Fruit fly (Drosophila melanogaster) whole organism, embryonic: ENCODE measurements around the gene Vdup1.

Experiments
- B-H2 ChIP-seq: fragments of 200-800 bp; sonication (Bioruptor generic); optimal IDR thresholded peaks from 2 replicates; lab custom pipeline; 2018; ENCODE audit warnings: missing biosample characterization, mild to moderate bottlenecking, missing genetic modification characterization
- Blimp-1 ChIP-seq: fragments of 200-800 bp; sonication (Bioruptor generic); optimal IDR thresholded peaks from 3 replicates; lab custom pipeline; 2018; ENCODE audit warnings: missing biosample characterization, missing genetic modification characterization, mild to moderate bottlenecking, moderate library complexity, missing genetic modification reagents
- CG10321 ChIP-seq: fragments of 200-800 bp; sonication (Bioruptor generic); IDR thresholded peaks from 2 replicates; pipeline ENCODE4 v1.3.6; 2022; ENCODE audit warnings: missing biosample characterization, missing genetic modification characterization
- CG10366 ChIP-seq: fragments of 200-800 bp; sonication (Bioruptor generic); IDR thresholded peaks from 2 replicates; pipeline ENCODE4 v1.3.6; 2022; ENCODE audit warnings: missing biosample characterization, missing genetic modification characterization
- CG10462 ChIP-seq: fragments of 200-800 bp; sonication (Bioruptor generic); optimal IDR thresholded peaks from 2 replicates; lab custom pipeline; 2016; ENCODE audit warnings: missing biosample characterization, missing genetic modification characterization
- CG12104 ChIP-seq: fragments of 200-800 bp; sonication (Bioruptor generic); optimal IDR thresholded peaks from 3 replicates; lab custom pipeline; 2016; ENCODE audit warnings: missing biosample characterization, missing genetic modification characterization
- CG12219 ChIP-seq: fragments of 200-800 bp; sonication (Bioruptor generic); optimal IDR thresholded peaks from 3 replicates; lab custom pipeline; 2018; ENCODE audit warnings: missing biosample characterization, mild to moderate bottlenecking, missing genetic modification characterization
- CG1233 ChIP-seq: fragments of 200-800 bp; sonication (Bioruptor generic); optimal IDR thresholded peaks from 4 replicates; lab custom pipeline; 2018; ENCODE audit warnings: missing biosample characterization, mild to moderate bottlenecking, missing genetic modification characterization
- CG12942 ChIP-seq: fragments of 200-800 bp; sonication (Bioruptor generic); optimal IDR thresholded peaks from 3 replicates; lab custom pipeline; 2016; ENCODE audit warnings: missing biosample characterization, missing genetic modification characterization
- CG14710 ChIP-seq: fragments of 200-800 bp; sonication (Bioruptor generic); optimal IDR thresholded peaks from 3 replicates; lab custom pipeline; 2019; ENCODE audit warnings: missing biosample characterization, mild to moderate bottlenecking, missing genetic modification characterization, moderate library complexity
- CG16779 ChIP-seq: fragments of 200-800 bp; sonication (Bioruptor generic); IDR thresholded peaks from 2 replicates; pipeline ENCODE4 v1.3.6; 2022; ENCODE audit warnings: missing biosample characterization, missing genetic modification characterization
- CG17359 ChIP-seq: fragments of 200-800 bp; sonication (Bioruptor generic); optimal IDR thresholded peaks from 3 replicates; lab custom pipeline; 2018; ENCODE audit warnings: missing biosample characterization, mild to moderate bottlenecking, missing genetic modification characterization, moderate library complexity
- CG17385 ChIP-seq: fragments of 200-800 bp; sonication (Bioruptor generic); optimal IDR thresholded peaks from 3 replicates; lab custom pipeline; 2018; ENCODE audit warnings: missing biosample characterization, mild to moderate bottlenecking, missing genetic modification characterization
- CG17912 ChIP-seq: fragments of 200-800 bp; sonication (Bioruptor generic); optimal IDR thresholded peaks from 2 replicates; lab custom pipeline; 2018; ENCODE audit warnings: missing biosample characterization, mild to moderate bottlenecking, missing genetic modification characterization
- CG18764 ChIP-seq: fragments of 200-800 bp; sonication (Bioruptor generic); optimal IDR thresholded peaks from 3 replicates; lab custom pipeline; 2016; ENCODE audit warnings: missing biosample characterization, missing genetic modification characterization
- CG34224 ChIP-seq: fragments of 200-800 bp; sonication (Bioruptor generic); IDR thresholded peaks from 3 replicates; pipeline ENCODE4 v1.3.6; 2022; ENCODE audit warnings: missing biosample characterization, missing genetic modification characterization; ENCODE audit not compliant: partially characterized antibody
- CG4282 ChIP-seq: fragments of 200-800 bp; sonication (Bioruptor generic); optimal IDR thresholded peaks from 2 replicates; lab custom pipeline; 2016; ENCODE audit warnings: missing biosample characterization, missing genetic modification characterization
- CG4707 ChIP-seq: fragments of 200-800 bp; sonication (Bioruptor generic); optimal IDR thresholded peaks from 2 replicates; lab custom pipeline; 2018; ENCODE audit warnings: missing biosample characterization, mild to moderate bottlenecking, missing genetic modification characterization, moderate library complexity
- CG6272 ChIP-seq: fragments of 200-800 bp; sonication (Bioruptor generic); IDR thresholded peaks from 2 replicates; pipeline ENCODE4 v1.3.6; 2022; ENCODE audit warnings: missing biosample characterization, missing genetic modification characterization
- CG7745 ChIP-seq: fragments of 200-800 bp; sonication (Bioruptor generic); optimal IDR thresholded peaks from 2 replicates; lab custom pipeline; 2018; ENCODE audit warnings: missing biosample characterization, mild to moderate bottlenecking, missing genetic modification characterization, moderate library complexity
- CG8290 ChIP-seq, 3 experiments: fragments of 200-800 bp; sonication (Bioruptor generic); optimal IDR thresholded peaks; 2 replicates each; lab custom pipeline; 2016 to 2019; ENCODE audit warnings: missing biosample characterization in 3 of 3, missing genetic modification characterization in 3 of 3, mild to moderate bottlenecking in 2 of 3, moderate library complexity in 1 of 3
- CG8388 ChIP-seq: fragments of 200-800 bp; sonication (Bioruptor generic); optimal IDR thresholded peaks from 2 replicates; lab custom pipeline; 2019; ENCODE audit warnings: missing biosample characterization, mild to moderate bottlenecking, missing genetic modification characterization, moderate library complexity
- CG8924 ChIP-seq: fragments of 200-800 bp; optimal IDR thresholded peaks from 3 replicates; lab custom pipeline; 2019; ENCODE audit warnings: missing biosample characterization, mild to moderate bottlenecking, missing genetic modification characterization, moderate library complexity
- CTCF ChIP-seq: fragments of 200-800 bp; sonication (Bioruptor generic); optimal IDR thresholded peaks from 2 replicates; lab custom pipeline; 2017; ENCODE audit warnings: missing biosample characterization, mild to moderate bottlenecking, missing genetic modification characterization, moderate library complexity
- D19B ChIP-seq: fragments of 200-800 bp; sonication (Bioruptor generic); optimal IDR thresholded peaks from 2 replicates; lab custom pipeline; 2017; ENCODE audit warnings: missing biosample characterization, mild to moderate bottlenecking, missing genetic modification characterization
- Dip2 ChIP-seq: fragments of 200-800 bp; sonication (Bioruptor generic); IDR thresholded peaks from 2 replicates; pipeline ENCODE4 v1.3.6; 2022; ENCODE audit warnings: missing biosample characterization, missing genetic modification characterization
- E2f1 ChIP-seq: fragments of 200-800 bp; sonication (Bioruptor generic); IDR thresholded peaks from 2 replicates; pipeline ENCODE4 v1.3.6; 2022; ENCODE audit warnings: missing biosample characterization, missing genetic modification characterization
- Gug ChIP-seq: fragments of 200-800 bp; sonication (Bioruptor generic); IDR thresholded peaks from 4 replicates; pipeline ENCODE4 v1.3.6; 2022; ENCODE audit warnings: missing biosample characterization, missing genetic modification characterization
- Mrtf ChIP-seq: fragments of 200-800 bp; sonication (Bioruptor generic); IDR thresholded peaks from 3 replicates; pipeline ENCODE4 v1.3.6; 2022; ENCODE audit warnings: missing biosample characterization, missing genetic modification characterization
- Oaz ChIP-seq: fragments of 200-800 bp; sonication (Bioruptor generic); IDR thresholded peaks from 2 replicates; pipeline ENCODE4 v1.3.6; 2022; ENCODE audit warnings: missing biosample characterization, missing genetic modification characterization
- PHDP ChIP-seq: fragments of 200-800 bp; sonication (Bioruptor generic); optimal IDR thresholded peaks from 3 replicates; lab custom pipeline; 2018; ENCODE audit warnings: missing biosample characterization, mild to moderate bottlenecking, missing genetic modification characterization, moderate library complexity
- Ravus ChIP-seq: fragments of 200-800 bp; sonication (Bioruptor generic); IDR thresholded peaks from 2 replicates; pipeline ENCODE4 v1.3.6; 2022; ENCODE audit warnings: missing biosample characterization, missing genetic modification characterization
- Sox102F ChIP-seq: fragments of 200-800 bp; sonication (Bioruptor generic); optimal IDR thresholded peaks from 2 replicates; lab custom pipeline; 2018; ENCODE audit warnings: missing biosample characterization, mild to moderate bottlenecking, missing genetic modification characterization, moderate library complexity
- Sry-β ChIP-seq: fragments of 200-800 bp; sonication (Bioruptor generic); optimal IDR thresholded peaks from 2 replicates; lab custom pipeline; 2018; ENCODE audit warnings: missing biosample characterization, mild to moderate bottlenecking, missing genetic modification characterization, moderate library complexity
- ab ChIP-seq: fragments of 200-800 bp; sonication (Bioruptor generic); optimal IDR thresholded peaks from 2 replicates; lab custom pipeline; 2016; ENCODE audit warnings: missing biosample characterization, missing genetic modification characterization
- ap ChIP-seq: fragments of 200-800 bp; sonication (Bioruptor generic); IDR thresholded peaks from 2 replicates; pipeline ENCODE4 v1.3.6; 2022; ENCODE audit warnings: missing biosample characterization, missing genetic modification characterization
- bsh ChIP-seq, 2 experiments: fragments of 200-800 bp; sonication (Bioruptor generic); optimal IDR thresholded peaks; 2 replicates each; lab custom pipeline; 2017 to 2018; ENCODE audit warnings: mild to moderate bottlenecking in 2 of 2, missing biosample characterization in 2 of 2, missing genetic modification characterization in 2 of 2, moderate library complexity in 1 of 2
- cas ChIP-seq: fragments of 200-800 bp; sonication (Bioruptor generic); IDR thresholded peaks from 2 replicates; pipeline ENCODE4 v1.3.6; 2022; ENCODE audit warnings: missing biosample characterization, missing genetic modification characterization
- chm ChIP-seq: fragments of 200-800 bp; sonication (Bioruptor generic); IDR thresholded peaks from 2 replicates; pipeline ENCODE4 v1.3.6; 2022; ENCODE audit warnings: missing biosample characterization, missing genetic modification characterization
- chn ChIP-seq: fragments of 200-800 bp; sonication (Bioruptor generic); optimal IDR thresholded peaks from 2 replicates; lab custom pipeline; 2016; ENCODE audit warnings: missing biosample characterization, missing genetic modification characterization
- dan ChIP-seq: fragments of 200-800 bp; sonication (Bioruptor generic); IDR thresholded peaks from 2 replicates; pipeline ENCODE4 v1.3.6; 2022; ENCODE audit warnings: missing biosample characterization, missing genetic modification characterization
- gce ChIP-seq: fragments of 200-800 bp; sonication (Bioruptor generic); IDR thresholded peaks from 3 replicates; pipeline ENCODE4 v1.3.6; 2022; ENCODE audit warnings: missing biosample characterization, missing genetic modification characterization
- gcm ChIP-seq: fragments of 200-800 bp; sonication (Bioruptor generic); optimal IDR thresholded peaks from 2 replicates; lab custom pipeline; 2019; ENCODE audit warnings: missing biosample characterization, mild to moderate bottlenecking, missing genetic modification characterization, moderate library complexity
- hkb ChIP-seq, 2 experiments: fragments of 200-800 bp in 1 of 2; fragments of >200 bp in 1 of 2; sonication (Bioruptor generic) in 1 of 2; IDR thresholded peaks in 1 of 2; optimal IDR thresholded peaks in 1 of 2; 2 replicates each; pipeline versions ENCODE4 v1.3.6 to Lab custom; 2017 to 2022; ENCODE audit warnings: missing biosample characterization in 1 of 2, missing genetic modification characterization in 1 of 2
- mirr ChIP-seq: fragments of 200-800 bp; sonication (Bioruptor generic); optimal IDR thresholded peaks from 3 replicates; lab custom pipeline; 2018; ENCODE audit warnings: missing biosample characterization, mild to moderate bottlenecking, missing genetic modification characterization
- org-1 ChIP-seq: fragments of 200-800 bp; sonication (Bioruptor generic); optimal IDR thresholded peaks from 2 replicates; lab custom pipeline; 2017; ENCODE audit warnings: missing biosample characterization, missing genetic modification characterization
- stc ChIP-seq: fragments of 200-800 bp; sonication (Bioruptor generic); IDR thresholded peaks from 2 replicates; pipeline ENCODE4 v1.3.6; 2022; ENCODE audit warnings: missing biosample characterization, missing genetic modification characterization
- stwl ChIP-seq: fragments of 200-800 bp; sonication (Bioruptor generic); optimal IDR thresholded peaks from 3 replicates; lab custom pipeline; 2018; ENCODE audit warnings: missing biosample characterization, mild to moderate bottlenecking, missing genetic modification characterization, moderate library complexity
- twi ChIP-seq: fragments of 200-800 bp; optimal IDR thresholded peaks from 2 replicates; lab custom pipeline; 2019; ENCODE audit warnings: missing biosample characterization, mild to moderate bottlenecking, missing genetic modification characterization, moderate library complexity
- wdn ChIP-seq: fragments of 200-800 bp; sonication (Bioruptor generic); IDR thresholded peaks from 2 replicates; pipeline ENCODE4 v1.3.6; 2022; ENCODE audit warnings: missing biosample characterization, missing genetic modification characterization

The Vdup1 gene

dm6 chr3L:205723-206284 is 27.0 kb upstream of the Vdup1 start, which contains the start of the genes Gk1 and CG13876 (continued):
- peak; percentile 85 for TF ChIP-seq CG18764 (GFP tag; lab: Kevin White, UChicago)
- TF ChIP-seq chn (GFP tag; lab: Kevin White, UChicago): peak; percentile 69
- peak; percentile 91 for TF ChIP-seq CG12942 (GFP tag; lab: Kevin White, UChicago)
- peak; percentile 93 for TF ChIP-seq CG12104
- peak; percentile 94 for TF ChIP-seq wdn (GFP tag; lab: Robert Waterston, UW)
- TF ChIP-seq Ravus (GFP tag; lab: Robert Waterston, UW): peak; percentile 77
- peak; percentile 25 for TF ChIP-seq CTCF
- peak; percentile 76 for TF ChIP-seq CG4707 (GFP tag; lab: Kevin White, UChicago)
- peak; percentile 83 for TF ChIP-seq cas
- TF ChIP-seq CG16779 (GFP tag; lab: Robert Waterston, UW): peak; percentile 83
- TF ChIP-seq CG12219 (GFP tag; lab: Kevin White, UChicago): peak; percentile 91
- peak; percentile 93 for TF ChIP-seq Blimp-1 (GFP tag; lab: Kevin White, UChicago)
- peak; percentile 100 for TF ChIP-seq CG14710 (tag; lab: Kevin White, UChicago)
- TF ChIP-seq CG8924 (tag; lab: Kevin White, UChicago): peak; percentile 98
- peak; percentile 88 for TF ChIP-seq twi (tag; lab: Kevin White, UChicago)
- peak; percentile 94 for TF ChIP-seq CG1233 (GFP tag; lab: Kevin White, UChicago)
- TF ChIP-seq CG17912: peak; percentile 86
- TF ChIP-seq ab (GFP tag; lab: Kevin White, UChicago): no peak
- peak; percentile 96 for TF ChIP-seq mirr (GFP tag; lab: Kevin White, UChicago)
- peak; percentile 94 for TF ChIP-seq CG8388 (GFP tag; lab: Kevin White, UChicago)
- no peak for TF ChIP-seq CG4282 (GFP tag; lab: Kevin White, UChicago)
- TF ChIP-seq stc (GFP tag; lab: Robert Waterston, UW): peak; percentile 96
- TF ChIP-seq gce (GFP tag; lab: Robert Waterston, UW): peak; percentile 90
- TF ChIP-seq bsh (GFP tag; optimal IDR thresholded peaks at IDR 0.05; lab: Kevin White, UChicago): peak; percentile 76 to 96
- peak; percentile 67 for TF ChIP-seq CG10462 (GFP tag; lab: Kevin White, UChicago)
- TF ChIP-seq CG8290 (GFP tag; optimal IDR thresholded peaks at IDR 0.05; lab: Kevin White, UChicago): peak; percentile 74
- peak in 1 of 2 experiments; percentile 75 for TF ChIP-seq CG8290 (tag; optimal IDR thresholded peaks at IDR 0.05; lab: Kevin White, UChicago)
- peak; percentile 92 for TF ChIP-seq CG17385 (GFP tag; lab: Kevin White, UChicago)
- TF ChIP-seq CG6272 (GFP tag; lab: Robert Waterston, UW): peak; percentile 67
- TF ChIP-seq CG10321 (GFP tag; lab: Robert Waterston, UW): peak; percentile 65
- TF ChIP-seq org-1 (GFP tag; lab: Kevin White, UChicago): peak; percentile 86
- peak; percentile 96 for TF ChIP-seq CG17359 (tag; lab: Kevin White, UChicago)
- TF ChIP-seq ap (GFP tag; lab: Robert Waterston, UW): peak; percentile 89
- TF ChIP-seq Sox102F (GFP tag; lab: Kevin White, UChicago): peak; percentile 97
- peak; percentile 91 for TF ChIP-seq Oaz (GFP tag; lab: Robert Waterston, UW)
- peak; percentile 97 for TF ChIP-seq B-H2 (GFP tag; lab: Kevin White, UChicago)
- peak; percentile 70 for TF ChIP-seq CG7745 (tag; lab: Kevin White, UChicago)
- peak; percentile 93 for TF ChIP-seq E2f1 (GFP tag; lab: Robert Waterston, UW)
- peak; percentile 57; the same call in 2 of the 4 replicates for TF ChIP-seq Gug (GFP tag; lab: Robert Waterston, UW)
- peak; percentile 30 for TF ChIP-seq Sry-β (GFP tag; lab: Kevin White, UChicago)
- no peak for TF ChIP-seq Dip2 (GFP tag; lab: Robert Waterston, UW)
- peak; percentile 96 for TF ChIP-seq gcm (GFP tag; lab: Kevin White, UChicago)
- TF ChIP-seq stwl (tag; lab: Kevin White, UChicago): peak; percentile 74
- TF ChIP-seq PHDP: peak; percentile 99
- TF ChIP-seq dan: no peak
- no peak for TF ChIP-seq hkb (optimal IDR thresholded peaks at IDR 0.05; lab: Kevin White, UChicago)
- peak; percentile 96 for TF ChIP-seq hkb (GFP tag; IDR thresholded peaks at IDR 0.05; lab: Robert Waterston, UW)
- peak; percentile 93 for TF ChIP-seq CG10366 (GFP tag; lab: Robert Waterston, UW)
- TF ChIP-seq CG34224 (GFP tag; lab: Robert Waterston, UW): no peak
- TF ChIP-seq Mrtf: peak; percentile 85; the same call in 2 of the 3 replicates
- peak; percentile 83 for TF ChIP-seq D19B (GFP tag; lab: Kevin White, UChicago)
- TF ChIP-seq chm: peak; percentile 96
